Fruit fly (Drosophila melanogaster): ENCODE data around the gene tx.

- TF ChIP-seq D1 (tag; optimal IDR thresholded peaks at IDR 0.05) (no peak), CG34367 (tag; optimal IDR thresholded peaks at IDR 0.05) (no peak), CG14655 (GFP tag; optimal IDR thresholded peaks at IDR 0.05) (no peak)
Observed at dm6 chr3R:26436001-26436400, 4.6 kb upstream of the tx start.

Measured in whole organism, pupa.